Worm (Caenorhabditis elegans) whole organism, young adult: ENCODE measurements around the gene col-132.

Source experiments
- B0261.1 ChIP-seq: sonication (generic microtip); optimal IDR thresholded peaks from 2 replicates; lab custom pipeline; 2016; ENCODE audit warnings: mild to moderate bottlenecking, missing genetic modification characterization, moderate library complexity, missing compliant biosample characterization
- B0336.3 ChIP-seq: fragments of 200-800 bp; sonication (Bioruptor generic); IDR thresholded peaks from 2 replicates; pipeline ENCODE4 v1.3.6; 2022; ENCODE audit warnings: missing genetic modification characterization, missing compliant biosample characterization
- C06A6.2 ChIP-seq: fragments of 200-800 bp; sonication (Bioruptor generic); conservative IDR thresholded peaks from 2 replicates; pipeline ENCODE4 v1.3.6; 2022; ENCODE audit warnings: missing genetic modification characterization, missing compliant biosample characterization
- C17E4.6 ChIP-seq: fragments of 200-800 bp; sonication (Bioruptor generic); IDR thresholded peaks from 2 replicates; pipeline ENCODE4 v1.3.6; 2022; ENCODE audit warnings: missing genetic modification reagents, missing genetic modification characterization, missing compliant biosample characterization
- F22D6.2 ChIP-seq: sonication (generic microtip); optimal IDR thresholded peaks from 2 replicates; lab custom pipeline; 2016; ENCODE audit warnings: mild to moderate bottlenecking, missing genetic modification characterization, missing compliant biosample characterization
- F33H1.4 ChIP-seq: fragments of 200-800 bp; sonication (Bioruptor generic); IDR thresholded peaks from 2 replicates; pipeline ENCODE4 v1.3.6; 2022; ENCODE audit warnings: missing genetic modification reagents, missing genetic modification characterization, missing compliant biosample characterization
- F37B4.10 ChIP-seq: fragments of 200-800 bp; sonication (Bioruptor generic); IDR thresholded peaks from 2 replicates; pipeline ENCODE4 v1.3.6; 2022; ENCODE audit warnings: missing genetic modification characterization, missing compliant biosample characterization
- F52B5.7 ChIP-seq: sonication (generic microtip); optimal IDR thresholded peaks from 2 replicates; lab custom pipeline; 2016; ENCODE audit warnings: mild to moderate bottlenecking, missing genetic modification characterization, missing compliant biosample characterization
- F57A8.1 ChIP-seq: fragments of 200-800 bp; sonication (Bioruptor generic); optimal IDR thresholded peaks from 2 replicates; lab custom pipeline; 2018; ENCODE audit warnings: mild to moderate bottlenecking, missing genetic modification characterization, moderate library complexity, missing compliant biosample characterization
- T07F8.4 ChIP-seq: sonication (generic microtip); optimal IDR thresholded peaks from 2 replicates; lab custom pipeline; 2016; ENCODE audit warnings: mild to moderate bottlenecking, missing genetic modification characterization, moderate library complexity, missing compliant biosample characterization
- T26A5.8 ChIP-seq: sonication (generic microtip); optimal IDR thresholded peaks from 2 replicates; lab custom pipeline; 2016; ENCODE audit warnings: missing genetic modification characterization, missing compliant biosample characterization
- Y79H2A.3 ChIP-seq: fragments of 200-800 bp; sonication (Bioruptor generic); conservative IDR thresholded peaks from 2 replicates; pipeline ENCODE4 v1.3.6; 2022; ENCODE audit warnings: missing genetic modification reagents, missing genetic modification characterization, missing compliant biosample characterization
- Y95B8A.8 ChIP-seq: fragments of 200-800 bp; sonication (Bioruptor generic); IDR thresholded peaks from 2 replicates; pipeline ENCODE4 v1.3.6; 2022; ENCODE audit warnings: missing genetic modification reagents, missing genetic modification characterization, missing compliant biosample characterization
- akir-1 ChIP-seq: fragments of 200-800 bp; sonication (Bioruptor generic); optimal IDR thresholded peaks from 2 replicates; lab custom pipeline; 2018; ENCODE audit warnings: mild to moderate bottlenecking, missing genetic modification characterization, moderate library complexity, missing compliant biosample characterization
- aptf-3 ChIP-seq: fragments of 200-800 bp; sonication (Bioruptor generic); IDR thresholded peaks from 2 replicates; pipeline ENCODE4 v1.3.6; 2022; ENCODE audit warnings: missing genetic modification characterization, missing compliant biosample characterization
- attf-5 ChIP-seq: fragments of 200-800 bp; sonication (Bioruptor generic); optimal IDR thresholded peaks from 2 replicates; lab custom pipeline; 2018; ENCODE audit warnings: mild to moderate bottlenecking, missing genetic modification characterization, missing compliant biosample characterization
- bed-1 ChIP-seq: fragments of 200-800 bp; sonication (Bioruptor generic); IDR thresholded peaks from 2 replicates; pipeline ENCODE4 v1.3.6; 2022; ENCODE audit warnings: missing genetic modification reagents, missing genetic modification characterization, missing compliant biosample characterization
- ceh-91 ChIP-seq: fragments of 200-800 bp; sonication (Bioruptor generic); IDR thresholded peaks from 2 replicates; pipeline ENCODE4 v1.3.6; 2022; ENCODE audit warnings: missing genetic modification reagents, missing genetic modification characterization, missing compliant biosample characterization
- die-1 ChIP-seq: sonication (generic microtip); optimal IDR thresholded peaks from 2 replicates; lab custom pipeline; 2016; ENCODE audit warnings: missing genotype, mild to moderate bottlenecking, missing genetic modification characterization, missing compliant biosample characterization
- efl-1 ChIP-seq: fragments of 150-350 bp; optimal IDR thresholded peaks from 2 replicates; lab custom pipeline; 2014; ENCODE audit warnings: missing biosample characterization, missing genetic modification reagents, missing genetic modification characterization
- egl-18 ChIP-seq: fragments of 200-800 bp; sonication (Bioruptor generic); IDR thresholded peaks from 2 replicates; pipeline ENCODE4 v1.3.6; 2022; ENCODE audit warnings: missing genetic modification reagents, missing genetic modification characterization, missing compliant biosample characterization
- ekl-4 ChIP-seq: fragments of 200-800 bp; sonication (Bioruptor generic); IDR thresholded peaks from 2 replicates; pipeline ENCODE4 v1.3.6; 2022; ENCODE audit warnings: missing genetic modification reagents, missing genetic modification characterization, missing compliant biosample characterization
- fkh-3 ChIP-seq: sonication (generic microtip); optimal IDR thresholded peaks from 2 replicates; lab custom pipeline; 2016; ENCODE audit warnings: mild to moderate bottlenecking, missing genetic modification characterization, missing compliant biosample characterization
- hlh-26 ChIP-seq: fragments of 200-800 bp; sonication (Bioruptor generic); conservative IDR thresholded peaks from 2 replicates; pipeline ENCODE4 v1.3.6; 2022; ENCODE audit warnings: missing genetic modification reagents, missing genetic modification characterization, missing compliant biosample characterization
- hrde-1 ChIP-seq: sonication (generic microtip); optimal IDR thresholded peaks from 2 replicates; lab custom pipeline; 2016; ENCODE audit warnings: missing genetic modification characterization, mild to moderate bottlenecking, missing compliant biosample characterization, moderate library complexity, missing genotype, missing genetic modification reagents, borderline replicate concordance
- lin-26 ChIP-seq: fragments of 200-800 bp; sonication (Bioruptor generic); IDR thresholded peaks from 2 replicates; pipeline ENCODE4 v1.3.6; 2022; ENCODE audit warnings: missing genetic modification reagents, missing genetic modification characterization, missing compliant biosample characterization
- lin-35 ChIP-seq, 3 experiments: fragments of 150-350 bp in 2 of 3; sonication (generic microtip) in 1 of 3; optimal IDR thresholded peaks; 2 replicates each; lab custom pipeline; 2014 to 2018; ENCODE audit warnings: missing biosample characterization in 3 of 3, missing genetic modification characterization in 3 of 3, missing genetic modification reagents in 3 of 3
- lin-40 ChIP-seq: sonication (generic microtip); optimal IDR thresholded peaks from 2 replicates; lab custom pipeline; 2016; ENCODE audit warnings: missing genetic modification characterization, mild to moderate bottlenecking, missing compliant biosample characterization, missing genotype, missing genetic modification reagents
- madf-6 ChIP-seq: fragments of 200-800 bp; sonication (Bioruptor generic); IDR thresholded peaks from 2 replicates; pipeline ENCODE4 v1.3.6; 2022; ENCODE audit warnings: missing genetic modification reagents, missing genetic modification characterization, missing compliant biosample characterization
- mes-4 ChIP-seq: sonication (generic microtip); optimal IDR thresholded peaks from 2 replicates; lab custom pipeline; 2016; ENCODE audit warnings: missing genotype, missing genetic modification characterization, missing compliant biosample characterization
- nhr-80 ChIP-seq: sonication (generic microtip); optimal IDR thresholded peaks from 2 replicates; lab custom pipeline; 2016; ENCODE audit warnings: missing genetic modification characterization, missing compliant biosample characterization
- snpc-3.4 ChIP-seq: sonication (generic microtip); optimal IDR thresholded peaks from 2 replicates; lab custom pipeline; 2017; ENCODE audit warnings: missing genetic modification characterization, mild to moderate bottlenecking, missing compliant biosample characterization, antibody characterized with exemption, moderate library complexity, missing genotype, missing genetic modification reagents
- snpc-4 ChIP-seq, 5 experiments: fragments of 150-350 bp in 1 of 5; sonication (generic microtip) in 4 of 5; optimal IDR thresholded peaks; 2 replicates each; lab custom pipeline; 2014 to 2018; ENCODE audit warnings: missing genetic modification characterization in 5 of 5, missing biosample characterization in 3 of 5, antibody characterized with exemption in 2 of 5, mild to moderate bottlenecking in 2 of 5, missing compliant biosample characterization in 2 of 5, missing genotype in 2 of 5, moderate library complexity in 2 of 5, missing genetic modification reagents in 1 of 5
- xnd-1 ChIP-seq: sonication (generic microtip); optimal IDR thresholded peaks from 2 replicates; lab custom pipeline; 2016; ENCODE audit warnings: missing genotype, missing genetic modification reagents, missing genetic modification characterization, missing compliant biosample characterization
- zfh-2 ChIP-seq: fragments of 200-800 bp; sonication (Bioruptor generic); conservative IDR thresholded peaks from 2 replicates; pipeline ENCODE4 v1.3.6; 2022; ENCODE audit warnings: missing genetic modification reagents, missing genetic modification characterization, missing compliant biosample characterization
- ztf-18 ChIP-seq: sonication (generic microtip); optimal IDR thresholded peaks from 2 replicates; lab custom pipeline; 2016; ENCODE audit warnings: missing genotype, mild to moderate bottlenecking, missing genetic modification characterization, missing compliant biosample characterization
- ztf-22 ChIP-seq: fragments of 200-800 bp; sonication (Bioruptor generic); optimal IDR thresholded peaks from 2 replicates; lab custom pipeline; 2018; ENCODE audit warnings: mild to moderate bottlenecking, missing genetic modification characterization, moderate library complexity, missing compliant biosample characterization

col-132 gene

ce11 chrIV:13109751-13110150 is 18.9 kb upstream of the col-132 start, which contains the start of gene best-1:
Gene best-1 (minus strand): TSS chrIV:13109779.
- TF ChIP-seq lin-40 (tag; lab: Kevin White, UChicago) (peak; percentile 24), F52B5.7 (tag; lab: Kevin White, UChicago) (no peak), die-1 (tag; lab: Kevin White, UChicago) (no peak), T07F8.4 (tag; lab: Kevin White, UChicago) (no peak), xnd-1 (tag; lab: Kevin White, UChicago) (no peak)
- TF ChIP-seq, all 124 proteins: peak for 1

- no peak for TF ChIP-seq B0336.3 (GFP tag; lab: Robert Waterston, UW)
- TF ChIP-seq C17E4.6 (GFP tag; lab: Robert Waterston, UW) = no peak
- no peak for TF ChIP-seq hlh-26 (GFP tag; lab: Robert Waterston, UW)
- TF ChIP-seq F37B4.10 (GFP tag; lab: Robert Waterston, UW) = no peak
- no peak for TF ChIP-seq aptf-3 (GFP tag; lab: Robert Waterston, UW)
- TF ChIP-seq snpc-4 (GFP tag; optimal IDR thresholded peaks at IDR 0.05; lab: Kevin White, UChicago) = no peak
- TF ChIP-seq snpc-4 (tag; optimal IDR thresholded peaks at IDR 0.05; lab: Kevin White, UChicago) = no peak
- TF ChIP-seq lin-26 (GFP tag; lab: Robert Waterston, UW) = no peak
- TF ChIP-seq ztf-18 = no peak
- no peak for TF ChIP-seq bed-1
Measured at ce11 chrIV:13108430-13108829, 17.6 kb upstream of the col-132 start.

ce11 chrIV:13107359-13107758 is 16.5 kb upstream of the col-132 start, which contains the start of gene B0564.2:
Gene B0564.2 (plus strand): TSS chrIV:13107659.
- TF ChIP-seq F33H1.4 (GFP tag; lab: Robert Waterston, UW) (no peak), mes-4 (tag; lab: Kevin White, UChicago) (no peak), C06A6.2 (no peak), ztf-18 (no peak), akir-1 (GFP tag; lab: Kevin White, UChicago) (no peak), hrde-1 (tag; lab: Kevin White, UChicago) (no peak), attf-5 (no peak), F22D6.2 (no peak), egl-18 (GFP tag; lab: Robert Waterston, UW) (no peak), T26A5.8 (tag; lab: Kevin White, UChicago) (no peak), F57A8.1 (GFP tag; lab: Kevin White, UChicago) (no peak), ztf-22 (GFP tag; lab: Kevin White, UChicago) (no peak), snpc-4 (GFP tag; optimal IDR thresholded peaks at IDR 0.05; lab: Kevin White, UChicago) (no peak), snpc-4 (tag; optimal IDR thresholded peaks at IDR 0.05; lab: Kevin White, UChicago) (no peak), Y79H2A.3 (GFP tag; lab: Robert Waterston, UW) (no peak), fkh-3 (tag; lab: Kevin White, UChicago) (no peak), nhr-80 (tag; lab: Kevin White, UChicago) (no peak)
- TF ChIP-seq, all 124 proteins: peak for 0

- TF ChIP-seq madf-6 (GFP tag; lab: Robert Waterston, UW) = peak; percentile 63
- TF ChIP-seq ekl-4 (GFP tag; lab: Robert Waterston, UW) = no peak
- no peak for TF ChIP-seq Y95B8A.8 (GFP tag; lab: Robert Waterston, UW)
- TF ChIP-seq ceh-91 (GFP tag; lab: Robert Waterston, UW) = no peak
- no peak for TF ChIP-seq bed-1
- TF ChIP-seq efl-1 (GFP tag; lab: Kevin White, UChicago) = peak; percentile 44
- TF ChIP-seq B0261.1 = no peak
- no peak for TF ChIP-seq snpc-3.4 (tag; lab: Kevin White, UChicago)
- TF ChIP-seq xnd-1 (tag; lab: Kevin White, UChicago) = peak; percentile 49
- no peak for TF ChIP-seq zfh-2 (GFP tag; lab: Robert Waterston, UW)
- TF ChIP-seq lin-35 (GFP tag; optimal IDR thresholded peaks at IDR 0.05; lab: Kevin White, UChicago) = no peak
- TF ChIP-seq, all 124 proteins: peak for 3
Measured at ce11 chrIV:13104900-13105299, 14.0 kb upstream of the col-132 start, which contains the start of gene rde-11. Gene rde-11 (plus strand): TSS chrIV:13105200.
